Worm (Caenorhabditis elegans) whole organism, L4 larva: ENCODE measurements around the gene F23G4.1.

Source experiments
- F26F4.8 ChIP-seq: fragments of 200-800 bp; sonication (Bioruptor generic); conservative IDR thresholded peaks from 2 replicates; pipeline ENCODE4 v1.3.6; 2022; ENCODE audit warnings: missing genetic modification characterization, missing compliant biosample characterization
- daf-8 ChIP-seq: fragments of 200-800 bp; sonication (Bioruptor generic); IDR thresholded peaks from 2 replicates; pipeline ENCODE4 v1.3.6; 2022; ENCODE audit warnings: missing genetic modification characterization, missing compliant biosample characterization
- fkh-10 ChIP-seq: fragments of 150-350 bp; optimal IDR thresholded peaks from 2 replicates; lab custom pipeline; 2014; ENCODE audit warnings: missing biosample characterization, missing genetic modification reagents, missing genetic modification characterization
- fos-1 ChIP-seq: fragments of 150-350 bp; optimal IDR thresholded peaks from 2 replicates; lab custom pipeline; 2014; ENCODE audit warnings: missing biosample characterization, missing genetic modification characterization
- nhr-77 ChIP-seq: fragments of 150-350 bp; optimal IDR thresholded peaks from 2 replicates; lab custom pipeline; 2014; ENCODE audit warnings: missing biosample characterization, missing genetic modification characterization
- pqm-1 ChIP-seq: sonication (generic microtip); optimal IDR thresholded peaks from 2 replicates; lab custom pipeline; 2017; ENCODE audit warnings: missing biosample characterization, missing genetic modification characterization
- unc-130 ChIP-seq: sonication (generic microtip); optimal IDR thresholded peaks from 2 replicates; lab custom pipeline; 2016; ENCODE audit warnings: missing genetic modification reagents, missing genetic modification characterization, missing compliant biosample characterization

- TF ChIP-seq unc-130 (GFP tag; lab: Kevin White, UChicago) (no peak), nhr-77 (no peak), fkh-10 (GFP tag; lab: Kevin White, UChicago) (no peak), pqm-1 (tag; lab: Kevin White, UChicago) (no peak), daf-8 (GFP tag; lab: Robert Waterston, UW) (no peak), F26F4.8 (GFP tag; lab: Robert Waterston, UW) (no peak), fos-1 (tag; lab: Kevin White, UChicago) (no peak)
These were observed 38.5 kb upstream of the F23G4.1 start for ce11 chrX:6641509-6641908.
